Fruit fly (Drosophila melanogaster): ENCODE measurements around the gene CG17672.

The CG17672 gene

DNA sequence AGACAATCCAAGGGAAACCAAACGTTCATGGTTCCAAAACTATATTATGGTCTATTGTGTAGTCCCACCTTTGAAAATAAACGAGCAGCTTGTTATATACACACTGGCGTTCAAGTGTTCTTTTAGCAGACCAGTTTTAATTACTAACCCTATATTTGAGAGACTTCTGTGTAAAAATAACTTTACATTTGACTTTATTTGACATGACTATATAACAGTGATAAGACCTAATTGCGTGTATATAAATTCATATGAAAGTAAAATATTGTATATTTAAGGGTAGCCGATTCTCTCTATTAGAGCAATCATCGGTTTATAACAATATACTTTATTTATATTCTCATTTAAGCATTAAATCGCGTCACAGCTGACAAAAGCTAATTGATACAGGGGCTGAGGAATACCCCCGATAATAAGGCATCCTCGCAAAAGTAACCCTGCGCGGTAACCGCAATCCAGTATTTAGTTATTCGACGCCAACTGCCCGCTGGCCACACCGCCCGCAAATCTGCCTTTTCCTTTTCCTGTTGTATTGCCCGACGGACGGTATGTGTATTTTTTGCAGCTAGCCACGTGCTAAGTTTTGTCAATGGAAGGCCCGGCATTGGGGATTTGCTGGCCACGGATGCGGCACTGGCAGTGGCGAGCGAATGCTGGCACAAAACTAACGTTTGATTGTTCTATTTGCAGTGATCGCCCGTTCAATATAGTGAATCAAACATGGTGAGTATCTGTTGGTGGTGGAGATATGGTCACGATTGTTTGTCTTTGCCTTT is 12.7 kb downstream of the CG17672 start, which contains the start of gene RpS4 (continued):
- TF ChIP-seq CG12391 (tag; optimal IDR thresholded peaks at IDR 0.05) (peak; percentile 80), CG10267 (tag; optimal IDR thresholded peaks at IDR 0.05) (peak; percentile 80), Pdp1 (GFP tag; optimal IDR thresholded peaks at IDR 0.05) (peak; percentile 75 to 87), lbe (GFP tag; optimal IDR thresholded peaks at IDR 0.05) (peak; percentile 34), CG16815 (GFP tag; optimal IDR thresholded peaks at IDR 0.05) (peak; percentile 60), Hr51 (GFP tag; optimal IDR thresholded peaks at IDR 0.05) (peak; percentile 77 to 78), gcm2 (GFP tag; optimal IDR thresholded peaks at IDR 0.05) (peak; percentile 94), chif (GFP tag; optimal IDR thresholded peaks at IDR 0.05) (peak; percentile 76 to 77), Spps (tag; optimal IDR thresholded peaks at IDR 0.05) (peak; percentile 75), CG10959 (GFP tag; IDR thresholded peaks at IDR 0.05) (peak; percentile 77), CG12155 (GFP tag; optimal IDR thresholded peaks at IDR 0.05) (peak; percentile 62), sqz (GFP tag; optimal IDR thresholded peaks at IDR 0.05) (peak; percentile 93), Optix (GFP tag; IDR thresholded peaks at IDR 0.05) (peak; percentile 75), Dref (GFP tag; IDR thresholded peaks at IDR 0.05) (peak; percentile 58), wor (GFP tag; IDR thresholded peaks at IDR 0.05) (no peak), Xbp1 (GFP tag; optimal IDR thresholded peaks at IDR 0.05) (peak; percentile 82), E2f2 (GFP tag; IDR thresholded peaks at IDR 0.05) (peak; percentile 37), CG32772 (GFP tag; IDR thresholded peaks at IDR 0.05) (peak; percentile 70), CG13287 (GFP tag; IDR thresholded peaks at IDR 0.05; ENCODE audit: partially characterized antibody) (peak; percentile 33; the same call in 1 of the 2 replicates), CG2199 (GFP tag; IDR thresholded peaks at IDR 0.05) (peak; percentile 86; the same call in 2 of the 3 replicates), dmrt99B (tag; optimal IDR thresholded peaks at IDR 0.05) (peak; percentile 78), dm (GFP tag; optimal IDR thresholded peaks at IDR 0.05) (peak; percentile 98), CG6813 (GFP tag; optimal IDR thresholded peaks at IDR 0.05) (peak; percentile 97), salm (tag; optimal IDR thresholded peaks at IDR 0.05) (peak; percentile 88), mirr (GFP tag; optimal IDR thresholded peaks at IDR 0.05) (peak; percentile 99), NC2α (GFP tag; optimal IDR thresholded peaks at IDR 0.05) (peak; percentile 61), phol (tag; optimal IDR thresholded peaks at IDR 0.05) (peak; percentile 72), klu (GFP tag; IDR thresholded peaks at IDR 0.05) (no peak; the same call in 1 of the 2 replicates), Six4 (GFP tag; optimal IDR thresholded peaks at IDR 0.05) (peak; percentile 66), crc (GFP tag; optimal IDR thresholded peaks at IDR 0.05) (peak; percentile 72), CG4282 (GFP tag; optimal IDR thresholded peaks at IDR 0.05) (peak; percentile 68), CG4424 (GFP tag; optimal IDR thresholded peaks at IDR 0.05) (peak; percentile 80), CG4707 (GFP tag; optimal IDR thresholded peaks at IDR 0.05) (peak; percentile 96), CG2116 (GFP tag; optimal IDR thresholded peaks at IDR 0.05) (peak; percentile 98), CG42726 (GFP tag; IDR thresholded peaks at IDR 0.05; ENCODE audit: partially characterized antibody) (peak; percentile 62), ken (GFP tag; IDR thresholded peaks at IDR 0.05) (peak; percentile 88), Hsf (GFP tag; optimal IDR thresholded peaks at IDR 0.05) (peak; percentile 86), CG12236 (GFP tag; optimal IDR thresholded peaks at IDR 0.05) (peak; percentile 82), Drgx (GFP tag; IDR thresholded peaks at IDR 0.05) (peak; percentile 49), MTF-1 (GFP tag; optimal IDR thresholded peaks at IDR 0.05; ENCODE audit: borderline replicate concordance) (peak; percentile 98), CG12219 (GFP tag; optimal IDR thresholded peaks at IDR 0.05) (peak; percentile 95), TFAM (GFP tag; optimal IDR thresholded peaks at IDR 0.05) (peak; percentile 63), HHEX (GFP tag; optimal IDR thresholded peaks at IDR 0.05) (peak; percentile 96), gem (tag; optimal IDR thresholded peaks at IDR 0.05) (peak; percentile 50), Dip3 (GFP tag; optimal IDR thresholded peaks at IDR 0.05) (peak; percentile 75), caup (GFP tag; optimal IDR thresholded peaks at IDR 0.05; ENCODE audit: severe bottlenecking) (peak; percentile 98), CG31388 (GFP tag; optimal IDR thresholded peaks at IDR 0.05) (peak; percentile 4), CG3995 (GFP tag; optimal IDR thresholded peaks at IDR 0.05) (peak; percentile 68)

Data from whole organism, embryonic.